Fruit fly (Drosophila melanogaster) whole organism, embryonic: ENCODE data around the gene mRpL10.

Experiments
- Abd-B ChIP-seq: fragments of 200-800 bp; sonication (Bioruptor generic); optimal IDR thresholded peaks from 2 replicates; lab custom pipeline; 2018; ENCODE audit warnings: missing biosample characterization, mild to moderate bottlenecking, missing genetic modification characterization, moderate library complexity
- Aef1 ChIP-seq: fragments of 200-800 bp; sonication (Bioruptor generic); IDR thresholded peaks from 3 replicates; pipeline ENCODE4 v1.3.6; 2022; ENCODE audit warnings: missing biosample characterization, missing genetic modification characterization
- CG11696 ChIP-seq: fragments of 200-800 bp; sonication (Bioruptor generic); IDR thresholded peaks from 2 replicates; pipeline ENCODE4 v1.3.6; 2022; ENCODE audit warnings: missing biosample characterization, missing genetic modification characterization
- CG11723 ChIP-seq: fragments of 200-800 bp; sonication (Bioruptor generic); optimal IDR thresholded peaks from 2 replicates; lab custom pipeline; 2017; ENCODE audit warnings: missing biosample characterization, mild to moderate bottlenecking, missing genetic modification characterization
- CG12236 ChIP-seq: fragments of 200-800 bp; sonication (Bioruptor generic); optimal IDR thresholded peaks from 2 replicates; lab custom pipeline; 2016; ENCODE audit warnings: missing biosample characterization, missing genetic modification characterization
- CG1233 ChIP-seq: fragments of 200-800 bp; sonication (Bioruptor generic); optimal IDR thresholded peaks from 4 replicates; lab custom pipeline; 2018; ENCODE audit warnings: missing biosample characterization, mild to moderate bottlenecking, missing genetic modification characterization
- CG12744 ChIP-seq: fragments of 200-800 bp; sonication (Bioruptor generic); optimal IDR thresholded peaks from 2 replicates; lab custom pipeline; 2016; ENCODE audit warnings: missing biosample characterization, missing genetic modification characterization
- CG14667 ChIP-seq: fragments of 200-800 bp; sonication (Bioruptor generic); IDR thresholded peaks from 2 replicates; pipeline ENCODE4 v1.3.6; 2022; ENCODE audit warnings: missing biosample characterization, missing genetic modification characterization
- CG15269 ChIP-seq: fragments of 200-800 bp; sonication (Bioruptor generic); optimal IDR thresholded peaks from 2 replicates; lab custom pipeline; 2018; ENCODE audit warnings: missing biosample characterization, mild to moderate bottlenecking, missing genetic modification characterization, moderate library complexity
- CG1603 ChIP-seq: fragments of 200-800 bp; sonication (Bioruptor generic); optimal IDR thresholded peaks from 2 replicates; lab custom pipeline; 2019; ENCODE audit warnings: missing biosample characterization, mild to moderate bottlenecking, missing genetic modification characterization, moderate library complexity
- CG17361 ChIP-seq: fragments of 200-800 bp; sonication (Bioruptor generic); IDR thresholded peaks from 3 replicates; pipeline ENCODE4 v1.3.6; 2022; ENCODE audit warnings: missing biosample characterization, missing genetic modification characterization
- CG1792 ChIP-seq: fragments of 200-800 bp; sonication (Bioruptor generic); optimal IDR thresholded peaks from 2 replicates; lab custom pipeline; 2016; ENCODE audit warnings: missing biosample characterization, missing genetic modification characterization
- CG2199 ChIP-seq: fragments of 200-800 bp; sonication (Bioruptor generic); IDR thresholded peaks from 3 replicates; pipeline ENCODE4 v1.3.6; 2022; ENCODE audit warnings: missing biosample characterization, missing genetic modification characterization
- CG30403 ChIP-seq: fragments of 200-800 bp; sonication (Bioruptor generic); optimal IDR thresholded peaks from 3 replicates; lab custom pipeline; 2016; ENCODE audit warnings: missing biosample characterization, missing genetic modification characterization
- CG31365 ChIP-seq: fragments of 200-800 bp; sonication (Bioruptor generic); optimal IDR thresholded peaks from 2 replicates; lab custom pipeline; 2018; ENCODE audit warnings: missing biosample characterization, mild to moderate bottlenecking, missing genetic modification characterization
- CG34224 ChIP-seq: fragments of 200-800 bp; sonication (Bioruptor generic); IDR thresholded peaks from 3 replicates; pipeline ENCODE4 v1.3.6; 2022; ENCODE audit warnings: missing biosample characterization, missing genetic modification characterization; ENCODE audit not compliant: partially characterized antibody
- CG6272 ChIP-seq: fragments of 200-800 bp; sonication (Bioruptor generic); IDR thresholded peaks from 2 replicates; pipeline ENCODE4 v1.3.6; 2022; ENCODE audit warnings: missing biosample characterization, missing genetic modification characterization
- CG6813 ChIP-seq: fragments of 200-800 bp; sonication (Bioruptor generic); optimal IDR thresholded peaks from 2 replicates; lab custom pipeline; 2017; ENCODE audit warnings: missing biosample characterization, missing genetic modification characterization, mild to moderate bottlenecking, moderate library complexity, missing genetic modification reagents
- CG7556 ChIP-seq: fragments of 200-800 bp; sonication (Bioruptor generic); optimal IDR thresholded peaks from 2 replicates; lab custom pipeline; 2017; ENCODE audit warnings: missing biosample characterization, mild to moderate bottlenecking, missing genetic modification characterization
- CG7963 ChIP-seq: fragments of 200-800 bp; sonication (Bioruptor generic); IDR thresholded peaks from 3 replicates; pipeline ENCODE4 v1.3.6; 2022; ENCODE audit warnings: missing biosample characterization, missing genetic modification characterization; ENCODE audit not compliant: partially characterized antibody
- CrebB ChIP-seq: fragments of 200-800 bp; sonication (Bioruptor generic); optimal IDR thresholded peaks from 3 replicates; lab custom pipeline; 2018; ENCODE audit warnings: missing biosample characterization, mild to moderate bottlenecking, missing genetic modification characterization
- E2f1 ChIP-seq: fragments of 200-800 bp; sonication (Bioruptor generic); IDR thresholded peaks from 2 replicates; pipeline ENCODE4 v1.3.6; 2022; ENCODE audit warnings: missing biosample characterization, missing genetic modification characterization
- Fer1 ChIP-seq: fragments of 200-800 bp; sonication (Bioruptor generic); optimal IDR thresholded peaks from 2 replicates; lab custom pipeline; 2017; ENCODE audit warnings: missing biosample characterization, mild to moderate bottlenecking, missing genetic modification characterization
- Hr3 ChIP-seq: fragments of 200-800 bp; sonication (Bioruptor generic); optimal IDR thresholded peaks from 3 replicates; lab custom pipeline; 2016; ENCODE audit warnings: missing biosample characterization, missing genetic modification characterization
- Hsf ChIP-seq: fragments of 200-800 bp; sonication (Bioruptor generic); optimal IDR thresholded peaks from 3 replicates; lab custom pipeline; 2016; ENCODE audit warnings: missing biosample characterization, missing genetic modification characterization
- MESR4 ChIP-seq: fragments of 200-800 bp; sonication (Bioruptor generic); optimal IDR thresholded peaks from 2 replicates; lab custom pipeline; 2018; ENCODE audit warnings: missing biosample characterization, mild to moderate bottlenecking, missing genetic modification characterization, moderate library complexity
- Med ChIP-seq: fragments of 200-800 bp; sonication (Bioruptor generic); peaks from one replicate; lab custom pipeline; 2016; ENCODE audit warnings: missing biosample characterization, missing genetic modification characterization, mild to moderate bottlenecking, inconsistent platforms, moderate library complexity
- Optix ChIP-seq: fragments of 200-800 bp; sonication (Bioruptor generic); IDR thresholded peaks from 3 replicates; pipeline ENCODE4 v1.3.6; 2022; ENCODE audit warnings: missing biosample characterization, missing genetic modification characterization
- Scr ChIP-seq: fragments of 200-800 bp; sonication (Bioruptor generic); IDR thresholded peaks from 2 replicates; pipeline ENCODE4 v1.3.6; 2022; ENCODE audit warnings: missing biosample characterization, missing genetic modification characterization; ENCODE audit not compliant: partially characterized antibody
- Ssrp ChIP-seq: fragments of 200-800 bp; sonication (Bioruptor generic); optimal IDR thresholded peaks from 2 replicates; lab custom pipeline; 2018; ENCODE audit warnings: missing biosample characterization, mild to moderate bottlenecking, missing genetic modification characterization, moderate library complexity
- Tbp ChIP-seq: fragments of >200 bp; optimal IDR thresholded peaks from 2 replicates; lab custom pipeline; 2018; ENCODE audit warnings: missing biosample characterization, missing genetic modification characterization
- Xrp1 ChIP-seq: fragments of 200-800 bp; sonication (Bioruptor generic); IDR thresholded peaks from 2 replicates; pipeline ENCODE4 v1.3.6; 2022; ENCODE audit warnings: missing biosample characterization, missing genetic modification characterization
- ac ChIP-seq: fragments of 200-800 bp; sonication (Bioruptor generic); optimal IDR thresholded peaks from 3 replicates; lab custom pipeline; 2017; ENCODE audit warnings: missing biosample characterization, mild to moderate bottlenecking, missing genetic modification characterization
- cas ChIP-seq: fragments of 200-800 bp; sonication (Bioruptor generic); IDR thresholded peaks from 2 replicates; pipeline ENCODE4 v1.3.6; 2022; ENCODE audit warnings: missing biosample characterization, missing genetic modification characterization
- cato ChIP-seq: fragments of 200-800 bp; sonication (Bioruptor generic); optimal IDR thresholded peaks from 2 replicates; lab custom pipeline; 2016; ENCODE audit warnings: missing biosample characterization, missing genetic modification characterization, borderline replicate concordance
- dmrt99B ChIP-seq: fragments of 200-800 bp; sonication (Bioruptor generic); optimal IDR thresholded peaks from 2 replicates; lab custom pipeline; 2018; ENCODE audit warnings: missing biosample characterization, mild to moderate bottlenecking, missing genetic modification characterization, moderate library complexity
- en ChIP-seq: fragments of 200-800 bp; sonication (Bioruptor generic); optimal IDR thresholded peaks from 2 replicates; lab custom pipeline; 2016; ENCODE audit warnings: missing biosample characterization, missing genetic modification characterization
- eve ChIP-seq, 2 experiments: fragments of >200 bp; optimal IDR thresholded peaks; 2 replicates each; lab custom pipeline; 2017; ENCODE audit warnings: missing biosample characterization in 2 of 2, missing genetic modification characterization in 2 of 2
- gsb-n ChIP-seq: fragments of 200-800 bp; sonication (Bioruptor generic); optimal IDR thresholded peaks from 3 replicates; lab custom pipeline; 2018; ENCODE audit warnings: missing biosample characterization, mild to moderate bottlenecking, missing genetic modification characterization
- h ChIP-seq: fragments of >200 bp; optimal IDR thresholded peaks from 2 replicates; lab custom pipeline; 2017
- knrl ChIP-seq: fragments of 200-800 bp; sonication (Bioruptor generic); IDR thresholded peaks from 3 replicates; pipeline ENCODE4 v1.3.6; 2022; ENCODE audit warnings: missing biosample characterization, missing genetic modification characterization; ENCODE audit not compliant: partially characterized antibody
- lilli ChIP-seq: fragments of 200-800 bp; sonication (Bioruptor generic); optimal IDR thresholded peaks from 3 replicates; lab custom pipeline; 2016; ENCODE audit warnings: missing biosample characterization, missing genetic modification characterization
- nom ChIP-seq: fragments of 200-800 bp; sonication (Bioruptor generic); optimal IDR thresholded peaks from 2 replicates; lab custom pipeline; 2017; ENCODE audit warnings: missing biosample characterization, missing genetic modification characterization, mild to moderate bottlenecking, moderate library complexity, missing genetic modification reagents
- oc ChIP-seq: fragments of 200-800 bp; sonication (Bioruptor generic); optimal IDR thresholded peaks from 2 replicates; lab custom pipeline; 2018; ENCODE audit warnings: missing biosample characterization, mild to moderate bottlenecking, missing genetic modification characterization, moderate library complexity
- pho ChIP-seq: fragments of 200-800 bp; sonication (Bioruptor generic); optimal IDR thresholded peaks from 2 replicates; lab custom pipeline; 2016; ENCODE audit warnings: missing biosample characterization, missing genetic modification characterization
- phol ChIP-seq: fragments of 200-800 bp; sonication (Bioruptor generic); optimal IDR thresholded peaks from 3 replicates; lab custom pipeline; 2018; ENCODE audit warnings: missing biosample characterization, mild to moderate bottlenecking, missing genetic modification characterization, moderate library complexity
- sens ChIP-seq: fragments of 200-800 bp; sonication (Bioruptor generic); peaks from one replicate; lab custom pipeline; 2016; ENCODE audit warnings: missing biosample characterization, missing genetic modification characterization
- shn ChIP-seq: fragments of 200-800 bp; sonication (Bioruptor generic); optimal IDR thresholded peaks from 3 replicates; lab custom pipeline; 2016; ENCODE audit warnings: missing biosample characterization, missing genetic modification characterization
- sima ChIP-seq: fragments of 200-800 bp; sonication (Bioruptor generic); optimal IDR thresholded peaks from 2 replicates; lab custom pipeline; 2016; ENCODE audit warnings: missing biosample characterization, missing genetic modification characterization
- slp2 ChIP-seq: fragments of 200-800 bp; sonication (Bioruptor generic); optimal IDR thresholded peaks from 2 replicates; lab custom pipeline; 2016; ENCODE audit warnings: missing biosample characterization, missing genetic modification characterization
- toy ChIP-seq: fragments of 200-800 bp; sonication (Bioruptor generic); IDR thresholded peaks from 2 replicates; pipeline ENCODE4 v1.3.6; 2022; ENCODE audit warnings: missing biosample characterization, missing genetic modification characterization
- tx ChIP-seq: fragments of 200-800 bp; sonication (Bioruptor generic); optimal IDR thresholded peaks from 2 replicates; lab custom pipeline; 2016; ENCODE audit warnings: missing biosample characterization, missing genetic modification characterization
- zfh1 ChIP-seq: fragments of 200-800 bp; sonication (Bioruptor generic); IDR thresholded peaks from 3 replicates; pipeline ENCODE4 v1.3.6; 2022; ENCODE audit warnings: missing biosample characterization, missing genetic modification characterization

The mRpL10 gene

dm6 chr2L:155994-156393 is 47.6 kb upstream of the mRpL10 start, which contains the start of gene CG3436 (continued):
- TF ChIP-seq CG6272, result no peak
- no peak for TF ChIP-seq CG12236
- TF ChIP-seq E2f1, result no peak
- no peak for TF ChIP-seq CG31365
- TF ChIP-seq gsb-n (tag; lab: Kevin White, UChicago), result no peak
- TF ChIP-seq nom, result peak; percentile 5
- TF ChIP-seq CG1233 (GFP tag; lab: Kevin White, UChicago), result no peak
- TF ChIP-seq Abd-B (GFP tag; lab: Kevin White, UChicago), result no peak
- TF ChIP-seq eve (GFP tag; optimal IDR thresholded peaks at IDR 0.05; lab: Kevin White, UChicago), result no peak
- peak; percentile 52 for TF ChIP-seq phol (tag; lab: Kevin White, UChicago)
- no peak for TF ChIP-seq CG2199 (GFP tag; lab: Robert Waterston, UW)
- peak; percentile 82 for TF ChIP-seq Med (GFP tag; lab: Kevin White, UChicago)
- no peak for TF ChIP-seq CG34224 (GFP tag; lab: Robert Waterston, UW)
- no peak for TF ChIP-seq Tbp (GFP tag; lab: Kevin White, UChicago)
- no peak for TF ChIP-seq dmrt99B (tag; lab: Kevin White, UChicago)
- no peak for TF ChIP-seq toy (GFP tag; lab: Robert Waterston, UW)
- no peak for TF ChIP-seq CG1792
- no peak for TF ChIP-seq Optix
- TF ChIP-seq oc (tag; lab: Kevin White, UChicago), result no peak
- TF ChIP-seq shn, result no peak
- TF ChIP-seq sens, result peak; percentile 67
- TF ChIP-seq zfh1, result no peak
- TF ChIP-seq CG11696 (GFP tag; lab: Robert Waterston, UW), result no peak
- TF ChIP-seq Aef1 (GFP tag; lab: Robert Waterston, UW), result no peak
- TF ChIP-seq CrebB, result no peak
- peak; percentile 64 for TF ChIP-seq CG1603 (tag; lab: Kevin White, UChicago)
- no peak for TF ChIP-seq CG14667 (GFP tag; lab: Robert Waterston, UW)
- no peak for TF ChIP-seq sima
- no peak for TF ChIP-seq cas (GFP tag; lab: Robert Waterston, UW)
- no peak for TF ChIP-seq CG30403 (GFP tag; lab: Kevin White, UChicago)
- TF ChIP-seq en, result no peak
- no peak for TF ChIP-seq Fer1
- TF ChIP-seq CG15269 (tag; lab: Kevin White, UChicago), result no peak
- TF ChIP-seq h (lab: Kevin White, UChicago), result no peak
- TF ChIP-seq Ssrp (tag; lab: Kevin White, UChicago), result peak; percentile 6
- TF ChIP-seq knrl, result no peak
- TF ChIP-seq lilli (GFP tag; lab: Kevin White, UChicago), result peak; percentile 12
- TF ChIP-seq MESR4 (GFP tag; lab: Kevin White, UChicago), result peak; percentile 44
- no peak for TF ChIP-seq CG11723 (GFP tag; lab: Kevin White, UChicago)
- TF ChIP-seq Hsf, result no peak
- TF ChIP-seq Xrp1 (GFP tag; lab: Robert Waterston, UW), result no peak
- no peak for TF ChIP-seq ac (GFP tag; lab: Kevin White, UChicago)
- no peak for TF ChIP-seq Hr3 (GFP tag; lab: Kevin White, UChicago)
- TF ChIP-seq CG12744 (GFP tag; lab: Kevin White, UChicago), result no peak
- TF ChIP-seq Scr, result no peak
- TF ChIP-seq CG7556, result no peak
- TF ChIP-seq pho (GFP tag; lab: Kevin White, UChicago), result no peak
- TF ChIP-seq CG6813 (GFP tag; lab: Kevin White, UChicago), result no peak
- no peak for TF ChIP-seq CG17361
- TF ChIP-seq cato (GFP tag; lab: Kevin White, UChicago), result no peak
- TF ChIP-seq CG7963 (GFP tag; lab: Robert Waterston, UW), result no peak
- TF ChIP-seq slp2 (GFP tag; lab: Kevin White, UChicago), result no peak
- TF ChIP-seq tx (GFP tag; lab: Kevin White, UChicago), result no peak
